Fruit fly (Drosophila melanogaster) whole organism, embryonic: ENCODE measurements around the gene Scgalpha.

Experiments used
- Bteb2 ChIP-seq: fragments of 200-800 bp; sonication (Bioruptor generic); optimal IDR thresholded peaks from 2 replicates; lab custom pipeline; 2016; ENCODE audit warnings: missing biosample characterization, missing genetic modification characterization
- CG12155 ChIP-seq: fragments of 200-800 bp; sonication (Bioruptor generic); optimal IDR thresholded peaks from 3 replicates; lab custom pipeline; 2016; ENCODE audit warnings: missing biosample characterization, missing genetic modification characterization
- CG14710 ChIP-seq: fragments of 200-800 bp; sonication (Bioruptor generic); optimal IDR thresholded peaks from 3 replicates; lab custom pipeline; 2019; ENCODE audit warnings: missing biosample characterization, mild to moderate bottlenecking, missing genetic modification characterization, moderate library complexity
- CG1647 ChIP-seq: fragments of 200-800 bp; sonication (Bioruptor generic); optimal IDR thresholded peaks from 3 replicates; lab custom pipeline; 2016; ENCODE audit warnings: missing biosample characterization, missing genetic modification characterization
- CG16779 ChIP-seq: fragments of 200-800 bp; sonication (Bioruptor generic); IDR thresholded peaks from 2 replicates; pipeline ENCODE4 v1.3.6; 2022; ENCODE audit warnings: missing biosample characterization, missing genetic modification characterization
- CG16813 ChIP-seq: fragments of 200-800 bp; sonication (Bioruptor generic); IDR thresholded peaks from 3 replicates; pipeline ENCODE4 v1.3.6; 2022; ENCODE audit warnings: missing biosample characterization, missing genetic modification characterization; ENCODE audit not compliant: partially characterized antibody
- CG2712 ChIP-seq: fragments of 200-800 bp; optimal IDR thresholded peaks from 3 replicates; lab custom pipeline; 2019; ENCODE audit warnings: missing biosample characterization, mild to moderate bottlenecking, missing genetic modification characterization, moderate library complexity
- CG30020 ChIP-seq: fragments of 200-800 bp; optimal IDR thresholded peaks from 2 replicates; lab custom pipeline; 2019; ENCODE audit warnings: missing biosample characterization, mild to moderate bottlenecking, missing genetic modification characterization, moderate library complexity
- CG31441 ChIP-seq: fragments of 200-800 bp; sonication (Bioruptor generic); IDR thresholded peaks from 2 replicates; pipeline ENCODE4 v1.3.6; 2022; ENCODE audit warnings: missing biosample characterization, missing genetic modification characterization
- CG3995 ChIP-seq: fragments of 200-800 bp; sonication (Bioruptor generic); optimal IDR thresholded peaks from 3 replicates; lab custom pipeline; 2016; ENCODE audit warnings: missing biosample characterization, missing genetic modification characterization
- CG4404 ChIP-seq: fragments of 200-800 bp; sonication (Bioruptor generic); IDR thresholded peaks from 2 replicates; pipeline ENCODE4 v1.3.6; 2022; ENCODE audit warnings: missing biosample characterization, missing genetic modification characterization
- CG6791 ChIP-seq: fragments of 200-800 bp; sonication (Bioruptor generic); IDR thresholded peaks from 3 replicates; pipeline ENCODE4 v1.3.6; 2022; ENCODE audit warnings: missing biosample characterization, missing genetic modification characterization; ENCODE audit not compliant: partially characterized antibody
- CG9727 ChIP-seq: fragments of 200-800 bp; sonication (Bioruptor generic); optimal IDR thresholded peaks from 3 replicates; lab custom pipeline; 2017; ENCODE audit warnings: missing biosample characterization, mild to moderate bottlenecking, missing genetic modification characterization
- CoRest ChIP-seq: fragments of 200-800 bp; sonication (Bioruptor generic); optimal IDR thresholded peaks from 3 replicates; lab custom pipeline; 2018; ENCODE audit warnings: missing biosample characterization, mild to moderate bottlenecking, missing genetic modification characterization, moderate library complexity
- Dp ChIP-seq: fragments of 200-800 bp; sonication (Bioruptor generic); optimal IDR thresholded peaks from 2 replicates; lab custom pipeline; 2018; ENCODE audit warnings: missing biosample characterization, mild to moderate bottlenecking, missing genetic modification characterization, moderate library complexity
- Drgx ChIP-seq: fragments of 200-800 bp; sonication (Bioruptor generic); IDR thresholded peaks from 2 replicates; pipeline ENCODE4 v1.3.6; 2022; ENCODE audit warnings: missing biosample characterization, missing genetic modification characterization
- Ets65A ChIP-seq: fragments of 200-800 bp; sonication (Bioruptor generic); peaks from one replicate; lab custom pipeline; 2016; ENCODE audit warnings: missing biosample characterization, missing genetic modification characterization
- Med ChIP-seq: fragments of 200-800 bp; sonication (Bioruptor generic); peaks from one replicate; lab custom pipeline; 2016; ENCODE audit warnings: missing biosample characterization, missing genetic modification characterization, mild to moderate bottlenecking, inconsistent platforms, moderate library complexity
- Myb ChIP-seq: fragments of 200-800 bp; sonication (Bioruptor generic); optimal IDR thresholded peaks from 2 replicates; lab custom pipeline; 2016; ENCODE audit warnings: missing biosample characterization, missing genetic modification characterization
- Scr ChIP-seq: fragments of 200-800 bp; sonication (Bioruptor generic); IDR thresholded peaks from 2 replicates; pipeline ENCODE4 v1.3.6; 2022; ENCODE audit warnings: missing biosample characterization, missing genetic modification characterization; ENCODE audit not compliant: partially characterized antibody
- Xrp1 ChIP-seq: fragments of 200-800 bp; sonication (Bioruptor generic); IDR thresholded peaks from 2 replicates; pipeline ENCODE4 v1.3.6; 2022; ENCODE audit warnings: missing biosample characterization, missing genetic modification characterization
- amos ChIP-seq: fragments of 200-800 bp; sonication (Bioruptor generic); IDR thresholded peaks from 2 replicates; pipeline ENCODE4 v1.3.6; 2022; ENCODE audit warnings: missing biosample characterization, missing genetic modification characterization; ENCODE audit not compliant: partially characterized antibody
- bsh ChIP-seq, 2 experiments: fragments of 200-800 bp; sonication (Bioruptor generic); optimal IDR thresholded peaks; 2 replicates each; lab custom pipeline; 2017 to 2018; ENCODE audit warnings: mild to moderate bottlenecking in 2 of 2, missing biosample characterization in 2 of 2, missing genetic modification characterization in 2 of 2, moderate library complexity in 1 of 2
- chinmo ChIP-seq: fragments of 200-800 bp; sonication (Bioruptor generic); IDR thresholded peaks from 4 replicates; pipeline ENCODE4 v1.3.6; 2022; ENCODE audit warnings: missing biosample characterization, missing genetic modification characterization; ENCODE audit not compliant: partially characterized antibody
- corto ChIP-seq: fragments of 200-800 bp; sonication (Bioruptor generic); optimal IDR thresholded peaks from 2 replicates; lab custom pipeline; 2016; ENCODE audit warnings: missing biosample characterization, mild to moderate bottlenecking, missing genetic modification characterization, moderate library complexity
- fd3F ChIP-seq: fragments of 200-800 bp; sonication (Bioruptor generic); optimal IDR thresholded peaks from 2 replicates; lab custom pipeline; 2018; ENCODE audit warnings: missing biosample characterization, mild to moderate bottlenecking, missing genetic modification characterization, moderate library complexity
- grn ChIP-seq: fragments of 200-800 bp; sonication (Bioruptor generic); optimal IDR thresholded peaks from 3 replicates; lab custom pipeline; 2017; ENCODE audit warnings: missing biosample characterization, missing genetic modification characterization
- hb ChIP-seq: fragments of 200-800 bp; sonication (Bioruptor generic); IDR thresholded peaks from 3 replicates; pipeline ENCODE4 v1.3.6; 2022; ENCODE audit warnings: missing biosample characterization, missing genetic modification characterization; ENCODE audit not compliant: partially characterized antibody
- ind ChIP-seq: fragments of 200-800 bp; sonication (Bioruptor generic); optimal IDR thresholded peaks from 3 replicates; lab custom pipeline; 2016; ENCODE audit warnings: missing biosample characterization, missing genetic modification characterization
- insv ChIP-seq, 2 experiments: fragments of 200-800 bp; sonication (Bioruptor generic); optimal IDR thresholded peaks; 3 replicates each; lab custom pipeline; 2016 to 2018; ENCODE audit warnings: missing biosample characterization in 2 of 2, missing genetic modification characterization in 2 of 2
- jigr1 ChIP-seq: fragments of 200-800 bp; sonication (Bioruptor generic); IDR thresholded peaks from 3 replicates; pipeline ENCODE4 v1.3.6; 2022; ENCODE audit warnings: missing biosample characterization, missing genetic modification characterization
- lbe ChIP-seq: fragments of 200-800 bp; sonication (Bioruptor generic); optimal IDR thresholded peaks from 2 replicates; lab custom pipeline; 2016; ENCODE audit warnings: missing biosample characterization, mild to moderate bottlenecking, missing genetic modification characterization
- lola ChIP-seq, 3 experiments: fragments of >200 bp in 2 of 3; fragments of 200-800 bp in 1 of 3; sonication (Bioruptor generic) in 1 of 3; optimal IDR thresholded peaks; 2 replicates each; lab custom pipeline; 2017 to 2019; ENCODE audit warnings: missing biosample characterization in 3 of 3, missing genetic modification characterization in 3 of 3, mild to moderate bottlenecking in 1 of 3, moderate library complexity in 1 of 3
- pzg ChIP-seq: fragments of 200-800 bp; sonication (Bioruptor generic); optimal IDR thresholded peaks from 3 replicates; lab custom pipeline; 2018; ENCODE audit warnings: missing biosample characterization, mild to moderate bottlenecking, missing genetic modification characterization, moderate library complexity
- ranshi ChIP-seq: fragments of 200-800 bp; sonication (Bioruptor generic); IDR thresholded peaks from 2 replicates; pipeline ENCODE4 v1.3.6; 2022; ENCODE audit warnings: missing biosample characterization, missing genetic modification characterization
- row ChIP-seq: fragments of 200-800 bp; sonication (Bioruptor generic); IDR thresholded peaks from 3 replicates; pipeline ENCODE4 v1.3.6; 2022; ENCODE audit warnings: missing biosample characterization, missing genetic modification characterization
- sim ChIP-seq: fragments of 200-800 bp; sonication (Bioruptor generic); IDR thresholded peaks from 2 replicates; pipeline ENCODE4 v1.3.6; 2022; ENCODE audit warnings: missing biosample characterization, missing genetic modification characterization
- tio ChIP-seq: fragments of 200-800 bp; sonication (Bioruptor generic); optimal IDR thresholded peaks from 2 replicates; lab custom pipeline; 2017; ENCODE audit warnings: missing biosample characterization, missing genetic modification characterization, inconsistent platforms
- trem ChIP-seq: fragments of 200-800 bp; optimal IDR thresholded peaks from 3 replicates; lab custom pipeline; 2019; ENCODE audit warnings: missing biosample characterization, mild to moderate bottlenecking, missing genetic modification characterization, moderate library complexity

Scgalpha gene

dm6 chr2L:8299194-8299811 lies 3.9 kb upstream of the Scgalpha start (continued):
- TF ChIP-seq lbe (GFP tag; lab: Kevin White, UChicago) (peak; percentile 83), fd3F (no peak), CG31441 (GFP tag; lab: Robert Waterston, UW) (no peak), CG2712 (tag; lab: Kevin White, UChicago) (peak; percentile 25), Xrp1 (peak; percentile 15; the same call in 1 of the 2 replicates), CG30020 (tag; lab: Kevin White, UChicago) (no peak), CG3995 (GFP tag; lab: Kevin White, UChicago) (no peak), hb (GFP tag; lab: Robert Waterston, UW) (peak; percentile 19; the same call in 1 of the 3 replicates), amos (peak; percentile 25; the same call in 1 of the 2 replicates), CG4404 (0 out of 2 replicates have a peak, but pooled peaks have one; percentile 10), Scr (GFP tag; lab: Robert Waterston, UW) (0 out of 2 replicates have a peak, but pooled peaks have one; percentile 23), bsh (GFP tag; optimal IDR thresholded peaks at IDR 0.05; lab: Kevin White, UChicago) (peak in 1 of 2 experiments; percentile 68), Drgx (GFP tag; lab: Robert Waterston, UW) (peak; percentile 46; the same call in 1 of the 2 replicates), ind (GFP tag; lab: Kevin White, UChicago) (no peak), sim (0 out of 2 replicates have a peak, but pooled peaks have one; percentile 3), trem (no peak), row (GFP tag; lab: Robert Waterston, UW) (0 out of 3 replicates have a peak, but pooled peaks have one; percentile 15), CG9727 (GFP tag; lab: Kevin White, UChicago) (peak; percentile 10), CG6791 (GFP tag; lab: Robert Waterston, UW) (no peak), pzg (GFP tag; lab: Kevin White, UChicago) (no peak), tio (no peak), insv (GFP tag; optimal IDR thresholded peaks at IDR 0.05; lab: Kevin White, UChicago) (no peak), corto (peak; percentile 65), chinmo (GFP tag; lab: Robert Waterston, UW) (0 out of 4 replicates have a peak, but pooled peaks have one; percentile 47), Myb (no peak), Ets65A (GFP tag; lab: Kevin White, UChicago) (peak; percentile 32), jigr1 (no peak), ranshi (GFP tag; lab: Robert Waterston, UW) (no peak), lola (GFP tag; optimal IDR thresholded peaks at IDR 0.05; lab: Kevin White, UChicago) (peak in 1 of 3 experiments; percentile 13), CoRest (tag; lab: Kevin White, UChicago) (no peak), CG14710 (tag; lab: Kevin White, UChicago) (peak; percentile 7), Bteb2 (GFP tag; lab: Kevin White, UChicago) (no peak), CG12155 (GFP tag; lab: Kevin White, UChicago) (no peak), CG1647 (GFP tag; lab: Kevin White, UChicago) (no peak), CG16779 (GFP tag; lab: Robert Waterston, UW) (no peak), grn (GFP tag; lab: Kevin White, UChicago) (no peak), CG16813 (GFP tag; lab: Robert Waterston, UW) (0 out of 3 replicates have a peak, but pooled peaks have one; percentile 9), Dp (no peak), Med (GFP tag; lab: Kevin White, UChicago) (peak; percentile 34)
